Fruit fly (Drosophila melanogaster): ENCODE results near the gene CG14262.

Gene CG14262

dm6 chr3R:27273118-27274062, 8.2 kb upstream of the CG14262 start, which contains the start of gene CG5934 (continued):
- TF ChIP-seq salr (GFP tag; optimal IDR thresholded peaks at IDR 0.05) (no peak), esn (GFP tag; optimal IDR thresholded peaks at IDR 0.05) (peak; percentile 52), CG4318 (GFP tag; optimal IDR thresholded peaks at IDR 0.05) (no peak), CG31627 (GFP tag; optimal IDR thresholded peaks at IDR 0.05) (peak; percentile 48), CG8319 (GFP tag; optimal IDR thresholded peaks at IDR 0.05) (no peak), dsx (GFP tag; optimal IDR thresholded peaks at IDR 0.05; ENCODE audit: poor library complexity, severe bottlenecking) (no peak), Sox102F (GFP tag; optimal IDR thresholded peaks at IDR 0.05) (no peak), CG34406 (GFP tag; optimal IDR thresholded peaks at IDR 0.05) (peak; percentile 15), Hr39 (GFP tag; optimal IDR thresholded peaks at IDR 0.05) (peak; percentile 29), Smox (GFP tag; optimal IDR thresholded peaks at IDR 0.05) (no peak), CG15336 (GFP tag; IDR thresholded peaks at IDR 0.05) (no peak), net (GFP tag; optimal IDR thresholded peaks at IDR 0.05) (peak; percentile 19), CG16779 (tag; optimal IDR thresholded peaks at IDR 0.05) (no peak), CG6808 (GFP tag; optimal IDR thresholded peaks at IDR 0.05) (peak; percentile 6), CG10631 (GFP tag; optimal IDR thresholded peaks at IDR 0.05) (no peak), CG8632 (GFP tag; optimal IDR thresholded peaks at IDR 0.05) (no peak), Eip78C (GFP tag) (peak; percentile 61), CG7368 (GFP tag; optimal IDR thresholded peaks at IDR 0.05) (no peak), Gug (GFP tag; IDR thresholded peaks at IDR 0.05) (no peak), cyc (GFP tag; optimal IDR thresholded peaks at IDR 0.05) (peak; percentile 53)

- TF ChIP-seq CG3919 (GFP tag; optimal IDR thresholded peaks at IDR 0.05): no peak
- peak in 1 of 2 experiments; percentile 22 for TF ChIP-seq ss (GFP tag; optimal IDR thresholded peaks at IDR 0.05)
- TF ChIP-seq CG3032 (tag; optimal IDR thresholded peaks at IDR 0.05): peak; percentile 15
- no peak for TF ChIP-seq Blimp-1 (GFP tag; optimal IDR thresholded peaks at IDR 0.05)
- TF ChIP-seq spab (GFP tag; optimal IDR thresholded peaks at IDR 0.05): no peak
- TF ChIP-seq CG4318 (GFP tag; optimal IDR thresholded peaks at IDR 0.05): no peak
- no peak for TF ChIP-seq Hr4 (GFP tag; optimal IDR thresholded peaks at IDR 0.05)
- peak; percentile 31 for TF ChIP-seq Sox14 (GFP tag; optimal IDR thresholded peaks at IDR 0.05)
- TF ChIP-seq Hr39 (GFP tag; optimal IDR thresholded peaks at IDR 0.05): no peak
- no peak for TF ChIP-seq dsx (GFP tag; optimal IDR thresholded peaks at IDR 0.05; ENCODE audit: poor library complexity, severe bottlenecking)
- no peak for TF ChIP-seq cyc (GFP tag; optimal IDR thresholded peaks at IDR 0.05)
- no peak for TF ChIP-seq Met (GFP tag; optimal IDR thresholded peaks at IDR 0.05)
- TF ChIP-seq CG15336 (GFP tag; IDR thresholded peaks at IDR 0.05): no peak
- no peak for TF ChIP-seq CG10631 (GFP tag; optimal IDR thresholded peaks at IDR 0.05)
- peak; percentile 46 for TF ChIP-seq Eip78C (GFP tag)
- no peak for TF ChIP-seq net (GFP tag; optimal IDR thresholded peaks at IDR 0.05)
Measured at dm6 chr3R:27272233-27272632, 7.0 kb upstream of the CG14262 start.

DNA sequence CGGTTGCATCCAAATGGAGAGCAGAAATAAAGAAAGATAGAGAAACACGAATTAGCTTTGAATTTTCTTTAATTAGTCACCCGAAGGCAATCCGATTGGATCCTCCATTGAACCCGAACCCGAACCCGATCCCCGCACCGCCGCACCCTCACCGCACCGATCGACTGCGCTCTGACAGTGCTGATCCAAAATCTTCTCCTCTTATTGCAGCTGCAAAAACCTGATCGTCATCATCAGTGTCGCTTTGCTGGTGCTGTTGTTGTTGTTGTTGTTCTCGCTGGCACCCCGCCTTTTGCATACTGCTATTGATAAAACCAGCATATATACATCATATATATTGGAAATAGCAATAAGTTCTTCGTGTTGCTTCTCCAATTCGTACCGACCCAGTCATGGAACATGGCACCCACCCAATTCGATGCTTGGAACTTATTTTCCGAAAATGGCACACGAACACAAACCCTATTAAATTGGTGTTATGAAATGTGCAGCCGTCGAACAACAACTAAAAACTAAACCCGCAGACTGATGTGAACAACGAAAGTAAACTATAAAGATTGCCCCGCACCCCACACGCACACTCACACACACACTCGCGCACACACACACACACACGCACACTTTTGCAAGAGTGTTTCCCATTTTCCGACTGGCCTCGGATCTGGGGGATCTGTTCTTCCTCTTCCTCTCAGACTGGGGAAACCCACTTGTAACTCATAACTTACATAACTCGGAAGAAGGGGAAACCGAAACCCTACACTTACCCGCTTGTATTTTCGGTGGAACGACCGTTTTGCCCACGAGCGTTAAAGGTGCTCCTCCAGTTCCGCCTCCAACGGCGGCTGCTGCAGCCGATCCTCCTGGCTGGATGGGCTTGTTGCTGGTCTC, 5.4 kb upstream of the CG14262 start:
- TF ChIP-seq CG4318 (GFP tag; optimal IDR thresholded peaks at IDR 0.05) (no peak), Sox102F (GFP tag; optimal IDR thresholded peaks at IDR 0.05) (no peak), CG6276 (GFP tag; optimal IDR thresholded peaks at IDR 0.05) (peak; percentile 25), CG6854 (GFP tag; optimal IDR thresholded peaks at IDR 0.05) (peak; percentile 44), svp (GFP tag) (peak; percentile 98), Eip78C (GFP tag) (peak; percentile 54), CG9139 (GFP tag; optimal IDR thresholded peaks at IDR 0.05) (peak; percentile 8), spab (GFP tag; optimal IDR thresholded peaks at IDR 0.05) (peak; percentile 1), CG6808 (GFP tag; optimal IDR thresholded peaks at IDR 0.05) (peak; percentile 10), CG3919 (GFP tag; optimal IDR thresholded peaks at IDR 0.05) (peak; percentile 27), CG1621 (tag; optimal IDR thresholded peaks at IDR 0.05) (peak; percentile 23), ss (GFP tag; optimal IDR thresholded peaks at IDR 0.05) (peak; percentile 22 to 44), Sox15 (GFP tag; optimal IDR thresholded peaks at IDR 0.05) (no peak), CG8119 (GFP tag; IDR thresholded peaks at IDR 0.05) (0 out of 3 replicates have a peak, but pooled peaks have one; percentile 20), Lpt (GFP tag; optimal IDR thresholded peaks at IDR 0.05) (peak; percentile 6)

Measured in whole organism, prepupa.